Fruit fly (Drosophila melanogaster): ENCODE measurements around the gene Cpr35B.

Gene Cpr35B

DNA sequence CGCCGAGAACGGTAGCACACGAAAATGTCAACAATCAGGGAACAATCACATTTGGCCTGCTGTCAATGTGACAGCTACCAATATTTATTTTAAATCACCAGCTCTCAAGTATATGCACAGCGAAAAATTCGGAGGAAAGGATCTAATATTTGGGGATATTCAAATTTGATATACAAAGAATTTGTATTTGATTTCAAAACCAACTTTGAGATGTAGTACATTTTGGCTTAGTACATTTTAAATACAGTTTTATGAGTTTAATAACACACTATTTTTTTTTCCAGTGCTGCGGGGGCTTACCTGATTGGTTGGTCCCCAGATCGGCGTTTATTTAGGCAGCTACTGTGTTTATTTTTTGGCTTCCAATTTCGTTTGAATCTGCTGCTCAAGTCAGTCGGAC is 36.1 kb upstream of the Cpr35B start:
- TF ChIP-seq cic (GFP tag; optimal IDR thresholded peaks at IDR 0.05) (no peak), CG12768 (GFP tag; optimal IDR thresholded peaks at IDR 0.05) (no peak), Hr96 (GFP tag; optimal IDR thresholded peaks at IDR 0.05) (no peak), CG11617 (GFP tag; optimal IDR thresholded peaks at IDR 0.05) (no peak), CG33017 (tag; optimal IDR thresholded peaks at IDR 0.05) (no peak)

DNA sequence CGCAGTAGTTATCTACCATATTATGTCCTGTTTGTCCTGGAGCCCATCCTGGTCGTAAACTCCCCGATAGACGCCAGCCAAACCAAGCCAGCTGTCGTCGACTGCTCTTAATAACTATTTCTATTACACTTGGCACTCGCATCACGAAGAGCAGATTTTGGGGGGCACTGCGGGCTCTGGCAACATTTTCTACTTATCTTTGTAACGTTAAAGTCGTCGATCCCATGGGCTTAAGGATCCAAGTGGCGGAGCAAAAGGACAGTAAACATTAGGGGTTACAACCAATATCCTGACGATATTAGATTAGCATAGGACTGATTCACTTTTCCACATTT is 35.0 kb upstream of the Cpr35B start:
- TF ChIP-seq CG7101 (tag; optimal IDR thresholded peaks at IDR 0.05) (no peak), toe (GFP tag; optimal IDR thresholded peaks at IDR 0.05) (no peak), cnc (optimal IDR thresholded peaks at IDR 0.05) (no peak), CG12768 (GFP tag; optimal IDR thresholded peaks at IDR 0.05) (no peak), CG1620 (GFP tag; optimal IDR thresholded peaks at IDR 0.05) (no peak), cic (GFP tag; optimal IDR thresholded peaks at IDR 0.05) (no peak), ovo (GFP tag; optimal IDR thresholded peaks at IDR 0.05) (no peak), Mnt (GFP tag; optimal IDR thresholded peaks at IDR 0.05) (no peak), CG33017 (tag; optimal IDR thresholded peaks at IDR 0.05) (no peak), CG5204 (GFP tag; optimal IDR thresholded peaks at IDR 0.05) (no peak)

DNA sequence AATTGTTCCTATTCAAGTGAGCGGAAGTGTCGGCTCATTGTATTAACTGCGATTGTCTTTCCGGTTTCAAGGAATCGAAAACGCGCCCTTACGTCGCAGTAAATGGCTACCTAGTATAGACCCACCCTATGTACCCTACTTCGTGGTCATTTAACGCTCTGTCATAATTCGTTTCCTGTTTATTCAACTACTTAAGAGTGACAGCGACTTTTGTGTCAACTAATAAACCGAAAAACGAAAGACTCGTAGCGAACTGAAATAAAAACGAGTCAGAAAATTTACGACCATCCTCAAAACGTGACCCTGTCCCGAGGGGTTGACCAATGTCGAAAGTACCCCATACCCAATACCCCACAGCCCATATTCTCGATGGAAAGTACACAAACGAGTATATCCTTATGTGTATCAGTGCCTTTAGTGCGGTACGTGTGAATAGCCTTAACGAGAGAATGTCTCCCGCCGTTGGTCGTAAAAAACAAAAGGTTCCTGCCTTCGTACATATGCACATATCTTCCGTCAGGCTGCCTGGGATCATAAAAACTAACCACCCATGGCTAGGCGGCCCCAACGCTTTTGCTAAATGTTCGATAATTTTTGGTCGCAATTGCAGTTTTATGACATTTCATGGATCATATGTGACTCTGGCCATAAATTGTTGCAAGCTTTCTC is 34.5 kb upstream of the Cpr35B start:
- TF ChIP-seq tj (GFP tag; optimal IDR thresholded peaks at IDR 0.05) = no peak
- no peak for TF ChIP-seq CG1620 (GFP tag; optimal IDR thresholded peaks at IDR 0.05)
- no peak for TF ChIP-seq Crg-1 (GFP tag; optimal IDR thresholded peaks at IDR 0.05)
- no peak for TF ChIP-seq cnc (optimal IDR thresholded peaks at IDR 0.05)
- no peak for TF ChIP-seq CG14711 (tag; optimal IDR thresholded peaks at IDR 0.05)
- no peak for TF ChIP-seq CG7045 (GFP tag; optimal IDR thresholded peaks at IDR 0.05)
- no peak for TF ChIP-seq Mnt (GFP tag; optimal IDR thresholded peaks at IDR 0.05)
- TF ChIP-seq cic (GFP tag; optimal IDR thresholded peaks at IDR 0.05) = no peak
- TF ChIP-seq CG12768 (GFP tag; optimal IDR thresholded peaks at IDR 0.05) = no peak
- TF ChIP-seq Clk (GFP tag; optimal IDR thresholded peaks at IDR 0.05) = no peak
- no peak for TF ChIP-seq CG33017 (tag; optimal IDR thresholded peaks at IDR 0.05)
- no peak for TF ChIP-seq CG5204 (GFP tag; optimal IDR thresholded peaks at IDR 0.05)
- no peak for TF ChIP-seq CG11617 (GFP tag; optimal IDR thresholded peaks at IDR 0.05)
- no peak for TF ChIP-seq CG7101 (tag; optimal IDR thresholded peaks at IDR 0.05)
- TF ChIP-seq pad (GFP tag; optimal IDR thresholded peaks at IDR 0.05) = no peak
- TF ChIP-seq bab1 (GFP tag; optimal IDR thresholded peaks at IDR 0.05) = no peak

DNA sequence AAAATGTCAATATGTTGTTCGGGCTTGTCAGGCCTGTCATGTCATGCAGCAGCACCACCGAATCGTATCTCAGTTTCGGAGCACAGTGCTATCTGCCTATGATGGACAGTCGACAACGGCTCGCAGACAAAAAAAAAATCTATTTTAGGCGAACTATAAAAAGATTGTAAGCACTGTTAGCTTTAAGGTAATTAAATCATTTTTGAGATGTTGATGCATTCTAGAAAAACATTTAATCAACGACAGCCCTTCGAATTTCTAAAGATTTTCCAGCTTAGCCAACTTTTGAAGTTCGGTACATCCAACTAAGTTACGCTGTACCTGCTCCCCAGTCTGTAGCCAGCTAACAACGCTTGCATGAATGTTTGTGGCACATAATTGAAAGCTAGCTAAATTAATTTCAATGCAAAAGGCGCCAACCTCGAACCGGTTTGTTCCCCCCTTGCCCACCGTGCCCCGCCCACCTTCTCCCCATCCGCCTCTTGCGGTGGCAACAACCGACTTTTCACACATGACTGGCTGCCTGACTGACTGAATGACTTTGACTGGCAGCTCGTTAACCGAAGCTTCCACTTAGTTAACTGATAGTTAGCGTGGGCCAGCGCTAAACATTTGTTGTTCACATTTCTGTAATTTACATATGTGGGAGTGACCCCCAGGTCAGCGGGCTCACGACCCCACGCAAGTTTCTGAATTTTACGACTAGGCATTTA is 33.4 kb upstream of the Cpr35B start:
- peak; percentile 5 for TF ChIP-seq Hr96 (GFP tag; optimal IDR thresholded peaks at IDR 0.05)
- TF ChIP-seq pad (GFP tag; optimal IDR thresholded peaks at IDR 0.05) = no peak

DNA sequence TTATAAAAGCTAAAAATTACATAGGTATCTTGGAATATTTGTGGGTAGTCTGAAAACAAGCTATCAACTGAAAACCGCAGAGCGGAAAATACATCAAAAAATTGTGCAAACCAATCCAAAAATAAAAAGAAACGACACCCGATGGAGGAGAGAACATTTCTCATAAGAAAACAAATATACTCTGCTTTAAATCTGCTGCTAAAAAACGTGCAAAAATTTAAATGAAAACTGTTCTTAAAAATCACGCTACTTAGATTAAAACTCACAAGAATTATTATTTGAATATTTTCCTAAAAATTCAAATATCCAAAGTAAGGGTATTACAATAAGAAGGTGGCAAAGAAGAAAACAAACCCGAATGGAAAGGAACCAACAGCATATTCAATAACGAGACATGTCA is 32.4 kb upstream of the Cpr35B start:
- no peak for TF ChIP-seq Clk (GFP tag; optimal IDR thresholded peaks at IDR 0.05)
- no peak for TF ChIP-seq Hr96 (GFP tag; optimal IDR thresholded peaks at IDR 0.05)
- no peak for TF ChIP-seq CG14711 (tag; optimal IDR thresholded peaks at IDR 0.05)
- no peak for TF ChIP-seq cic (GFP tag; optimal IDR thresholded peaks at IDR 0.05)
- TF ChIP-seq CG5204 (GFP tag; optimal IDR thresholded peaks at IDR 0.05) = no peak
- TF ChIP-seq CG7045 (GFP tag; optimal IDR thresholded peaks at IDR 0.05) = no peak
- no peak for TF ChIP-seq cnc (optimal IDR thresholded peaks at IDR 0.05)
- no peak for TF ChIP-seq Mnt (GFP tag; optimal IDR thresholded peaks at IDR 0.05)
- TF ChIP-seq CG11617 (GFP tag; optimal IDR thresholded peaks at IDR 0.05) = no peak
- TF ChIP-seq ovo (GFP tag; optimal IDR thresholded peaks at IDR 0.05) = no peak
- no peak for TF ChIP-seq pad (GFP tag; optimal IDR thresholded peaks at IDR 0.05)
- TF ChIP-seq CG1620 (GFP tag; optimal IDR thresholded peaks at IDR 0.05) = no peak
- TF ChIP-seq toe (GFP tag; optimal IDR thresholded peaks at IDR 0.05) = no peak
- no peak for TF ChIP-seq Crg-1 (GFP tag; optimal IDR thresholded peaks at IDR 0.05)

DNA sequence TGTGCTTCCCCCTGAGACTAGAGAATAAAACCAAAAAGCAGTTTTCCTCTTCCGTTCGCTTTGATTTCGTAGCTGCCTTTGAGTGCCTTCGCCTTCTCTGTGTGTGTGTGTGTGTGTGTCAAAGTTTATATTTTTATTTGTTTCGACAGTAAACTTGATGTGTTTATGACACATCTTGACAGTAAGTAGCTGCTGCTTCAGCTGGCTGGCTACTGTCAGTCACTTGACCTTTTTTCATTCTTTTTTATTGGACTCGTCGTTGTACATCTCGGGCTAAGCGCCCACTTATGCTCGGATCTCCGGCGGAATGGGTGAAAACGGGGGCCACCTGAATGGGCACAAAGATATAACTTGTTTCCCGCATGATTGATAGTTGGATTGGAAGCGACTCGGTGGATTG is 31.9 kb upstream of the Cpr35B start:
- no peak for TF ChIP-seq ovo (GFP tag; optimal IDR thresholded peaks at IDR 0.05)
- no peak for TF ChIP-seq CG7045 (GFP tag; optimal IDR thresholded peaks at IDR 0.05)
- TF ChIP-seq CG1620 (GFP tag; optimal IDR thresholded peaks at IDR 0.05) = no peak
- no peak for TF ChIP-seq toe (GFP tag; optimal IDR thresholded peaks at IDR 0.05)
- no peak for TF ChIP-seq pad (GFP tag; optimal IDR thresholded peaks at IDR 0.05)
- TF ChIP-seq Mnt (GFP tag; optimal IDR thresholded peaks at IDR 0.05) = no peak
- TF ChIP-seq kay (GFP tag; ENCODE audit: borderline replicate concordance) = no peak
- no peak for TF ChIP-seq CG5204 (GFP tag; optimal IDR thresholded peaks at IDR 0.05)
- TF ChIP-seq Hr96 (GFP tag; optimal IDR thresholded peaks at IDR 0.05) = no peak
- no peak for TF ChIP-seq bab1 (GFP tag; optimal IDR thresholded peaks at IDR 0.05)
- no peak for TF ChIP-seq cic (GFP tag; optimal IDR thresholded peaks at IDR 0.05)
- TF ChIP-seq CG11617 (GFP tag; optimal IDR thresholded peaks at IDR 0.05) = no peak
- TF ChIP-seq CG7101 (tag; optimal IDR thresholded peaks at IDR 0.05) = no peak
- no peak for TF ChIP-seq CG12768 (GFP tag; optimal IDR thresholded peaks at IDR 0.05)
- TF ChIP-seq Crg-1 (GFP tag; optimal IDR thresholded peaks at IDR 0.05) = no peak
- no peak for TF ChIP-seq cnc (optimal IDR thresholded peaks at IDR 0.05)
- no peak for TF ChIP-seq CG14711 (tag; optimal IDR thresholded peaks at IDR 0.05)
- TF ChIP-seq tj (GFP tag; optimal IDR thresholded peaks at IDR 0.05) = no peak
- TF ChIP-seq CG33017 (tag; optimal IDR thresholded peaks at IDR 0.05) = no peak

DNA sequence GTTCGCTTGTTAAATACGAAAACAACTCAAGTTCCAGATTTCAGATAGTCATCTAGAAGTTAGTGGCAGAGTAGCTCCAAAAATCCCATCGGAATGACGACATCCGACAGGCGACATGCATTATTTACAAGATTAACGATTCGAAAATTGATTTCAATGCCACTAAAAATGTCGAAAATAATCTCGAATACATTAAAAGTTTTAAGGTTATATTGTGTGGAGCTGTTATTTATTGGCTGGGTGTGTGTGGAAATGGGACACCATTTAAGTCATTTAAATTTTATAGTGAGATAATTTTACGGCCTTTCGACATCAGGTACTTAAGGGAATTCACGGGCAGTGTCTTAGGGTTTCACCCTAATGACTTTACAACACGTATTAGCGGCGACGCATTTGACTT is 31.3 kb upstream of the Cpr35B start:
- no peak for TF ChIP-seq CG1620 (GFP tag; optimal IDR thresholded peaks at IDR 0.05)
- no peak for TF ChIP-seq pad (GFP tag; optimal IDR thresholded peaks at IDR 0.05)
- TF ChIP-seq CG33017 (tag; optimal IDR thresholded peaks at IDR 0.05) = no peak
- TF ChIP-seq Clk (GFP tag; optimal IDR thresholded peaks at IDR 0.05) = no peak
- TF ChIP-seq CG7045 (GFP tag; optimal IDR thresholded peaks at IDR 0.05) = no peak
- no peak for TF ChIP-seq CG7101 (tag; optimal IDR thresholded peaks at IDR 0.05)
- TF ChIP-seq Crg-1 (GFP tag; optimal IDR thresholded peaks at IDR 0.05) = no peak
- no peak for TF ChIP-seq CG11617 (GFP tag; optimal IDR thresholded peaks at IDR 0.05)
- TF ChIP-seq kay (GFP tag; ENCODE audit: borderline replicate concordance) = no peak
- TF ChIP-seq Mnt (GFP tag; optimal IDR thresholded peaks at IDR 0.05) = no peak
- TF ChIP-seq CG12768 (GFP tag; optimal IDR thresholded peaks at IDR 0.05) = no peak
- no peak for TF ChIP-seq CG5204 (GFP tag; optimal IDR thresholded peaks at IDR 0.05)
- TF ChIP-seq toe (GFP tag; optimal IDR thresholded peaks at IDR 0.05) = no peak
- TF ChIP-seq CG14711 (tag; optimal IDR thresholded peaks at IDR 0.05) = no peak
